Fruit fly (Drosophila melanogaster) whole organism, adult: ENCODE results near the gene PGAP2.

Experiments
- CG11617 ChIP-seq: fragments of 200-800 bp; sonication (Bioruptor generic); optimal IDR thresholded peaks from 2 replicates; lab custom pipeline; 2017; ENCODE audit warnings: mild to moderate bottlenecking, missing biosample characterization, missing genetic modification reagents, missing genetic modification characterization
- CG12768 ChIP-seq: fragments of 200-800 bp; sonication (Bioruptor generic); optimal IDR thresholded peaks from 2 replicates; lab custom pipeline; 2017; ENCODE audit warnings: missing biosample characterization, missing genetic modification characterization, mild to moderate bottlenecking, moderate library complexity, missing genetic modification reagents
- CG5204 ChIP-seq: fragments of 200-800 bp; sonication (Bioruptor generic); optimal IDR thresholded peaks from 2 replicates; lab custom pipeline; 2016; ENCODE audit warnings: missing biosample characterization, missing genetic modification characterization
- CG7101 ChIP-seq: fragments of 200-800 bp; sonication (Bioruptor generic); optimal IDR thresholded peaks from 2 replicates; lab custom pipeline; 2018; ENCODE audit warnings: missing biosample characterization, mild to moderate bottlenecking, missing genetic modification characterization, moderate library complexity
- Clk ChIP-seq: fragments of 200-800 bp; sonication (Bioruptor generic); optimal IDR thresholded peaks from 2 replicates; lab custom pipeline; 2017; ENCODE audit warnings: missing biosample characterization, missing genetic modification characterization
- Mnt ChIP-seq: fragments of 200-800 bp; sonication (Bioruptor generic); optimal IDR thresholded peaks from 2 replicates; lab custom pipeline; 2016; ENCODE audit warnings: missing biosample characterization, mild to moderate bottlenecking, missing genetic modification characterization
- bab1 ChIP-seq: fragments of 200-800 bp; sonication (Bioruptor generic); optimal IDR thresholded peaks from 3 replicates; lab custom pipeline; 2019; ENCODE audit warnings: missing biosample characterization, mild to moderate bottlenecking, missing genetic modification characterization, moderate library complexity
- cic ChIP-seq: fragments of 200-800 bp; sonication (Bioruptor generic); optimal IDR thresholded peaks from 2 replicates; lab custom pipeline; 2017; ENCODE audit warnings: missing biosample characterization, mild to moderate bottlenecking, missing genetic modification characterization, moderate library complexity
- kay ChIP-seq: fragments of 200-800 bp; sonication (Bioruptor generic); peaks from one replicate; lab custom pipeline; 2016; ENCODE audit warnings: missing biosample characterization, missing genetic modification characterization, borderline replicate concordance
- ovo ChIP-seq: fragments of 200-800 bp; sonication (Bioruptor generic); optimal IDR thresholded peaks from 2 replicates; lab custom pipeline; 2016; ENCODE audit warnings: missing biosample characterization, missing genetic modification characterization
- tj ChIP-seq: fragments of 200-800 bp; sonication (Bioruptor generic); optimal IDR thresholded peaks from 3 replicates; lab custom pipeline; 2017; ENCODE audit warnings: missing biosample characterization, mild to moderate bottlenecking, missing genetic modification characterization, moderate library complexity
- toe ChIP-seq: fragments of 200-800 bp; sonication (Bioruptor generic); optimal IDR thresholded peaks from 2 replicates; lab custom pipeline; 2016; ENCODE audit warnings: missing biosample characterization, missing genetic modification characterization

dm6 chr2L:866950-867744, 47.8 kb upstream of the PGAP2 start:
- TF ChIP-seq toe (GFP tag; lab: Kevin White, UChicago) = peak; percentile 97
- peak; percentile 49 for TF ChIP-seq ovo (GFP tag; lab: Kevin White, UChicago)
- TF ChIP-seq CG12768 (GFP tag; lab: Kevin White, UChicago) = peak; percentile 98
- peak; percentile 98 for TF ChIP-seq bab1 (GFP tag; lab: Kevin White, UChicago)
- TF ChIP-seq tj (GFP tag; lab: Kevin White, UChicago) = peak; percentile 65
- TF ChIP-seq kay (GFP tag; lab: Kevin White, UChicago) = no peak
- peak; percentile 96 for TF ChIP-seq CG5204 (GFP tag; lab: Kevin White, UChicago)
- peak; percentile 98 for TF ChIP-seq CG7101
- peak; percentile 94 for TF ChIP-seq CG11617 (GFP tag; lab: Kevin White, UChicago)
- TF ChIP-seq Clk = peak; percentile 94
- peak; percentile 98 for TF ChIP-seq cic (GFP tag; lab: Kevin White, UChicago)
- TF ChIP-seq Mnt (GFP tag; lab: Kevin White, UChicago) = peak; percentile 90
